Worm (Caenorhabditis elegans): ENCODE results near the gene sru-48.

ce11 chrX:5226265-5226664 is 46.3 kb downstream of the sru-48 start, which contains the start of gene H28G03.3:
- TF ChIP-seq flt-1 (GFP tag; IDR thresholded peaks at IDR 0.05) (no peak), cog-1 (tag; optimal IDR thresholded peaks at IDR 0.05) (no peak), med-1 (GFP tag; optimal IDR thresholded peaks at IDR 0.05; ENCODE audit: insufficient read depth) (no peak), T22C8.4 (GFP tag; IDR thresholded peaks at IDR 0.05) (no peak), klf-2 (GFP tag; conservative IDR thresholded peaks at IDR 0.05) (no peak), ztf-23 (GFP tag; IDR thresholded peaks at IDR 0.05) (no peak), ztf-29 (GFP tag; IDR thresholded peaks at IDR 0.05) (no peak), tab-1 (GFP tag; IDR thresholded peaks at IDR 0.05) (no peak)

Data from whole organism, midembryonic.